Fruit fly (Drosophila melanogaster) whole organism, wandering third instar larva: ENCODE results near the gene Spt7.

Source experiments
- Abd-B ChIP-seq: fragments of >200 bp; optimal IDR thresholded peaks from 2 replicates; lab custom pipeline; 2017; ENCODE audit warnings: missing biosample characterization, missing genetic modification characterization
- CG32264 ChIP-seq: fragments of 200-800 bp; sonication (Bioruptor generic); optimal IDR thresholded peaks from 2 replicates; lab custom pipeline; 2016; ENCODE audit warnings: missing biosample characterization, missing genetic modification characterization
- CG9705 ChIP-seq: fragments of 200-800 bp; sonication (Bioruptor generic); optimal IDR thresholded peaks from 2 replicates; lab custom pipeline; 2018; ENCODE audit warnings: missing biosample characterization, mild to moderate bottlenecking, missing genetic modification characterization
- CrebA ChIP-seq: fragments of 200-800 bp; sonication (Bioruptor generic); optimal IDR thresholded peaks from 2 replicates; lab custom pipeline; 2016; ENCODE audit warnings: missing biosample characterization, mild to moderate bottlenecking, missing genetic modification characterization, borderline replicate concordance
- Dfd ChIP-seq: fragments of >200 bp; optimal IDR thresholded peaks from 2 replicates; lab custom pipeline; 2017; ENCODE audit warnings: missing biosample characterization, missing genetic modification characterization
- Dif ChIP-seq: fragments of 200-275, 200-300 bp; sonication (Bioruptor generic); optimal IDR thresholded peaks from 2 replicates; lab custom pipeline; 2018; ENCODE audit warnings: missing biosample characterization, missing genetic modification characterization; ENCODE audit not compliant: partially characterized antibody
- GATAd ChIP-seq: sonication (Bioruptor generic); optimal IDR thresholded peaks from 2 replicates; lab custom pipeline; 2016; ENCODE audit warnings: missing biosample characterization, missing genetic modification characterization
- HLH106 ChIP-seq: fragments of 200-800 bp; optimal IDR thresholded peaks from 3 replicates; lab custom pipeline; 2019; ENCODE audit warnings: missing biosample characterization, mild to moderate bottlenecking, missing genetic modification characterization, moderate library complexity
- Hnf4 ChIP-seq: fragments of 200-800 bp; sonication (Bioruptor generic); optimal IDR thresholded peaks from 2 replicates; lab custom pipeline; 2016; ENCODE audit warnings: missing biosample characterization, mild to moderate bottlenecking, missing genetic modification characterization
- Hr78 ChIP-seq: fragments of >200 bp; optimal IDR thresholded peaks from 2 replicates; lab custom pipeline; 2017; ENCODE audit warnings: missing biosample characterization, missing genetic modification characterization
- Hr83 ChIP-seq: fragments of 200-300 bp; sonication (Bioruptor generic); optimal IDR thresholded peaks from 2 replicates; lab custom pipeline; 2016; ENCODE audit warnings: missing biosample characterization, mild to moderate bottlenecking, missing genetic modification characterization, moderate library complexity; ENCODE audit not compliant: poor library complexity, severe bottlenecking
- Jra ChIP-seq: sonication (Bioruptor generic); optimal IDR thresholded peaks from 2 replicates; lab custom pipeline; 2016; ENCODE audit warnings: missing biosample characterization, missing genetic modification characterization
- Mio ChIP-seq: sonication (Bioruptor generic); optimal IDR thresholded peaks from 2 replicates; lab custom pipeline; 2016; ENCODE audit warnings: missing biosample characterization, missing genetic modification characterization
- Myc ChIP-seq: fragments of >200 bp; optimal IDR thresholded peaks from 2 replicates; lab custom pipeline; 2017
- N ChIP-seq: fragments of >200 bp; optimal IDR thresholded peaks from 2 replicates; lab custom pipeline; 2018; ENCODE audit warnings: missing biosample characterization, missing external identifiers, missing genetic modification characterization
- OdsH ChIP-seq: fragments of 200-800 bp; sonication (Bioruptor generic); optimal IDR thresholded peaks from 2 replicates; lab custom pipeline; 2016; ENCODE audit warnings: missing biosample characterization, mild to moderate bottlenecking, missing genetic modification characterization
- Rel ChIP-seq, 2 experiments: fragments of 200-800 bp; sonication (Bioruptor generic) in 1 of 2; optimal IDR thresholded peaks; 2 replicates in 1 of 2; 3 replicates in 1 of 2; lab custom pipeline; 2016 to 2019; ENCODE audit warnings: mild to moderate bottlenecking in 2 of 2, missing biosample characterization in 2 of 2, missing genetic modification characterization in 2 of 2, moderate library complexity in 1 of 2
- Sp1 ChIP-seq: fragments of 200-800 bp; sonication (Bioruptor generic); optimal IDR thresholded peaks from 3 replicates; lab custom pipeline; 2019; ENCODE audit warnings: missing biosample characterization, mild to moderate bottlenecking, missing genetic modification characterization, moderate library complexity
- Vsx2 ChIP-seq: fragments of 200-300, 225-300 bp; sonication (Bioruptor generic); optimal IDR thresholded peaks from 2 replicates; lab custom pipeline; 2018; ENCODE audit warnings: missing biosample characterization, missing genetic modification characterization; ENCODE audit not compliant: partially characterized antibody
- br ChIP-seq: fragments of 200-800 bp; sonication (Bioruptor generic); optimal IDR thresholded peaks from 2 replicates; lab custom pipeline; 2016; ENCODE audit warnings: missing biosample characterization, missing genetic modification characterization
- brk ChIP-seq: fragments of 200-800 bp; sonication (Bioruptor generic); optimal IDR thresholded peaks from 2 replicates; lab custom pipeline; 2016; ENCODE audit warnings: missing biosample characterization, mild to moderate bottlenecking, missing genetic modification characterization
- dl ChIP-seq, 2 experiments: fragments of 175-275, 200-275 bp in 1 of 2; fragments of 200-275 bp in 1 of 2; sonication (Bioruptor generic); optimal IDR thresholded peaks; lab custom pipeline; 2018; ENCODE audit warnings: mild to moderate bottlenecking in 2 of 2, missing biosample characterization in 2 of 2, missing genetic modification characterization in 2 of 2, moderate library complexity in 2 of 2; ENCODE audit not compliant: partially characterized antibody in 2 of 2, insufficient read depth in 1 of 2
- dmrt93B ChIP-seq: fragments of 200-800 bp; sonication (Bioruptor generic); optimal IDR thresholded peaks from 2 replicates; lab custom pipeline; 2018; ENCODE audit warnings: missing biosample characterization, mild to moderate bottlenecking, missing genetic modification characterization
- dsf ChIP-seq: sonication (Bioruptor generic); optimal IDR thresholded peaks from 2 replicates; lab custom pipeline; 2016; ENCODE audit warnings: missing biosample characterization, missing genetic modification characterization, borderline replicate concordance
- ey ChIP-seq: fragments of 200-800 bp; sonication (Bioruptor generic); optimal IDR thresholded peaks from 2 replicates; lab custom pipeline; 2016; ENCODE audit warnings: missing biosample characterization, missing genetic modification characterization
- foxo ChIP-seq, 2 experiments: fragments of 200-800 bp; sonication (Bioruptor generic); optimal IDR thresholded peaks; 2 replicates in 1 of 2; 3 replicates in 1 of 2; lab custom pipeline; 2016 to 2017; ENCODE audit warnings: missing biosample characterization in 2 of 2, missing genetic modification characterization in 2 of 2
- fru ChIP-seq: fragments of 200-800 bp; sonication (Bioruptor generic); optimal IDR thresholded peaks from 3 replicates; lab custom pipeline; 2016; ENCODE audit warnings: missing biosample characterization, mild to moderate bottlenecking, missing genetic modification characterization
- h ChIP-seq: fragments of 200-800 bp; sonication (Bioruptor generic); optimal IDR thresholded peaks from 3 replicates; lab custom pipeline; 2016; ENCODE audit warnings: missing biosample characterization, mild to moderate bottlenecking, missing genetic modification characterization
- jim ChIP-seq: fragments of 175-275, 200-325 bp; sonication (Bioruptor generic); optimal IDR thresholded peaks from 2 replicates; lab custom pipeline; 2016; ENCODE audit warnings: missing biosample characterization, mild to moderate bottlenecking, missing genetic modification characterization
- lola ChIP-seq: fragments of >200 bp; optimal IDR thresholded peaks from 2 replicates; lab custom pipeline; 2017; ENCODE audit warnings: missing biosample characterization, missing genetic modification characterization
- pan ChIP-seq: fragments of >200 bp; optimal IDR thresholded peaks from 2 replicates; lab custom pipeline; 2017
- psq ChIP-seq: fragments of 200-800 bp; sonication (Bioruptor generic); optimal IDR thresholded peaks from 3 replicates; lab custom pipeline; 2017; ENCODE audit warnings: missing biosample characterization, mild to moderate bottlenecking, missing genetic modification characterization, moderate library complexity
- rgr ChIP-seq: fragments of 200-800 bp; sonication (Bioruptor generic); optimal IDR thresholded peaks from 3 replicates; lab custom pipeline; 2016; ENCODE audit warnings: missing biosample characterization, mild to moderate bottlenecking, missing genetic modification characterization
- sage ChIP-seq: fragments of 200-800 bp; sonication (Bioruptor generic); optimal IDR thresholded peaks from 2 replicates; lab custom pipeline; 2016; ENCODE audit warnings: missing biosample characterization, mild to moderate bottlenecking, missing genetic modification characterization
- sv ChIP-seq: fragments of 200-800 bp; sonication (Bioruptor generic); optimal IDR thresholded peaks from 3 replicates; lab custom pipeline; 2016; ENCODE audit warnings: missing biosample characterization, missing genetic modification characterization
- tai ChIP-seq: sonication (Bioruptor generic); optimal IDR thresholded peaks from 2 replicates; lab custom pipeline; 2016; ENCODE audit warnings: missing biosample characterization, missing genetic modification characterization
- usp ChIP-seq: fragments of >200 bp; optimal IDR thresholded peaks from 2 replicates; lab custom pipeline; 2017; ENCODE audit warnings: missing biosample characterization, missing genetic modification characterization
- woc ChIP-seq: sonication (Bioruptor generic); optimal IDR thresholded peaks from 2 replicates; lab custom pipeline; 2016; ENCODE audit warnings: missing biosample characterization, mild to moderate bottlenecking, missing genetic modification characterization

Spt7 gene

dm6 chrX:17806335-17806734 is 43.9 kb upstream of the Spt7 start:
- TF ChIP-seq Vsx2 (GFP tag; lab: Kevin White, UChicago) (peak; percentile 25), GATAd (no peak)

dm6 chrX:17806973-17807372 is 43.3 kb upstream of the Spt7 start:
- TF ChIP-seq Dfd (GFP tag; lab: Kevin White, UChicago) (no peak), Myc (lab: Kevin White, UChicago) (no peak), dmrt93B (GFP tag; lab: Kevin White, UChicago) (peak; percentile 32), sage (GFP tag; lab: Kevin White, UChicago) (no peak), N (GFP tag; lab: Kevin White, UChicago) (no peak), tai (GFP tag; lab: Kevin White, UChicago) (no peak), Mio (GFP tag; lab: Kevin White, UChicago) (no peak), Hr78 (GFP tag; lab: Kevin White, UChicago) (no peak), Jra (GFP tag; lab: Kevin White, UChicago) (no peak), jim (no peak), GATAd (no peak), rgr (GFP tag; lab: Kevin White, UChicago) (peak; percentile 37), h (GFP tag; lab: Kevin White, UChicago) (peak; percentile 46), CrebA (no peak), pan (lab: Kevin White, UChicago) (no peak), fru (peak; percentile 49), dsf (GFP tag; lab: Kevin White, UChicago) (no peak), foxo (GFP tag; optimal IDR thresholded peaks at IDR 0.05; lab: Kevin White, UChicago) (peak in 1 of 2 experiments; percentile 66), Rel (GFP tag; optimal IDR thresholded peaks at IDR 0.05; lab: Kevin White, UChicago) (no peak), Rel (tag; optimal IDR thresholded peaks at IDR 0.05; lab: Kevin White, UChicago) (no peak), sv (GFP tag; lab: Kevin White, UChicago) (no peak), OdsH (GFP tag; lab: Kevin White, UChicago) (peak; percentile 87), CG32264 (GFP tag; lab: Kevin White, UChicago) (no peak), lola (no peak), usp (GFP tag; lab: Kevin White, UChicago) (no peak), Abd-B (no peak), ey (GFP tag; lab: Kevin White, UChicago) (peak; percentile 19), Vsx2 (GFP tag; lab: Kevin White, UChicago) (no peak), brk (no peak), psq (GFP tag; lab: Kevin White, UChicago) (peak; percentile 28), dl (GFP tag; optimal IDR thresholded peaks at IDR 0.05; lab: Kevin White, UChicago; ENCODE audit: insufficient read depth in 1 of 2, partially characterized antibody in 2 of 2) (no peak), woc (GFP tag; lab: Kevin White, UChicago) (no peak), CG9705 (GFP tag; lab: Kevin White, UChicago) (peak; percentile 12), Sp1 (GFP tag; lab: Kevin White, UChicago) (peak; percentile 68), HLH106 (tag; lab: Kevin White, UChicago) (peak; percentile 61), Dif (GFP tag; lab: Kevin White, UChicago) (no peak), Hr83 (GFP tag; lab: Kevin White, UChicago) (no peak), Hnf4 (no peak), br (GFP tag; lab: Kevin White, UChicago) (no peak)

dm6 chrX:17812193-17812592 is 38.1 kb upstream of the Spt7 start:
- TF ChIP-seq GATAd (no peak), pan (lab: Kevin White, UChicago) (no peak), psq (GFP tag; lab: Kevin White, UChicago) (no peak), Dfd (GFP tag; lab: Kevin White, UChicago) (no peak), dl (GFP tag; optimal IDR thresholded peaks at IDR 0.05; lab: Kevin White, UChicago; ENCODE audit: insufficient read depth in 1 of 2, partially characterized antibody in 2 of 2) (no peak), rgr (GFP tag; lab: Kevin White, UChicago) (no peak), lola (no peak), Dif (GFP tag; lab: Kevin White, UChicago) (no peak), Hr83 (GFP tag; lab: Kevin White, UChicago) (no peak), HLH106 (tag; lab: Kevin White, UChicago) (no peak), dmrt93B (GFP tag; lab: Kevin White, UChicago) (no peak), usp (GFP tag; lab: Kevin White, UChicago) (no peak), sv (GFP tag; lab: Kevin White, UChicago) (no peak), CG9705 (GFP tag; lab: Kevin White, UChicago) (no peak), foxo (GFP tag; optimal IDR thresholded peaks at IDR 0.05; lab: Kevin White, UChicago) (no peak), br (GFP tag; lab: Kevin White, UChicago) (no peak)
- TF ChIP-seq, all 38 proteins: peak for 0
